Worm (Caenorhabditis elegans): Measurements from ENCODE around the gene lgc-31.

DNA sequence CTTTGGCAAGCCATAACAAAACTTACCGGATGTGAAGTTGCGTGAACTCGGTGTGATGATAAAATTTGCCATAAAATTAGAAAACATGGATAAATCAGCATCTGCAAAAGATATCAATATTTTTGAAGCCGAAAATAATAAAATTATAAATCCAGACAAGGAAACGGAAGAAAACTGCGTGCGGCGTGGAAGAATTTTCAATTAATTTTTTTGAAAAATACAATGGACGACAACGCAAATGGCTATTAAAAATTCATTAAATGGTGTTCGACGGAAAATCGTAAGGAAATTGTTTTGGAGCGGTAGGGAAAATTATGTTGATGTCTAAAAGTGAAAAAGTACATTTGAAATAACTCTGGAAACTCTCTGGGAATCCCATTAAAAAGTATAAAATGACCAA, 37.2 kb upstream of the lgc-31 start, which contains the start of gene acr-18:
- TF ChIP-seq ztf-23 (GFP tag; IDR thresholded peaks at IDR 0.05) (no peak), flt-1 (GFP tag; IDR thresholded peaks at IDR 0.05) (no peak), tab-1 (GFP tag; IDR thresholded peaks at IDR 0.05) (no peak), ztf-29 (GFP tag; IDR thresholded peaks at IDR 0.05) (no peak)

All from whole organism, midembryonic.